Fruit fly (Drosophila melanogaster): ENCODE data around the gene Zaf1.

Gene Zaf1

DNA sequence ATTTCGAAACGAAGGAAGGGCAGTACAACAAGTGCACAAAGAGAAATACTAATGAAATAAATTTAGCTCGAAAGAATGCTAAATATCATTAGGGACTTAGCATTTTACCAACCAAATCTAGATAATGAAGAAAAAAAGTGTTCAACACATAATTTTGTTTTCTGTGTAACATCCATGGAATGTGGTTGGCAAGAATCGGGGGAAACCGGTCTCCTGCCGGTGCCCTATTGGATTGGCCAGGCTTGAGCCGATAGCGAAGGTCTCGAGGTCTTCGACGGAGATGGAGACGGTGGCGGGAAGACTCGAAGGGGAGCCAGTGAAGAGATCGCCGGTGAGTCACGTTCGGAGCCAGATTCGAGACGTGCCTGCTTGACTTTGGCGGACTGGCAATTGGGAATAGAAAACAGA, 32.3 kb upstream of the Zaf1 start (continued):
- TF ChIP-seq CG6854 (GFP tag; optimal IDR thresholded peaks at IDR 0.05) = peak; percentile 69
- peak; percentile 91 for TF ChIP-seq Eip75B (GFP tag; optimal IDR thresholded peaks at IDR 0.05)
- 0 out of 2 replicates have a peak, but pooled peaks have one; percentile 25 for TF ChIP-seq CG11294 (GFP tag; IDR thresholded peaks at IDR 0.05)
- TF ChIP-seq dsx (GFP tag; optimal IDR thresholded peaks at IDR 0.05; ENCODE audit: poor library complexity, severe bottlenecking) = peak; percentile 90
- TF ChIP-seq Gug (GFP tag; IDR thresholded peaks at IDR 0.05) = peak; percentile 57
- peak; percentile 87 for TF ChIP-seq OdsH (GFP tag; optimal IDR thresholded peaks at IDR 0.05)
- peak; percentile 47 for TF ChIP-seq CG6276 (GFP tag; optimal IDR thresholded peaks at IDR 0.05)
- peak; percentile 81 for TF ChIP-seq spab (GFP tag; optimal IDR thresholded peaks at IDR 0.05)
- TF ChIP-seq CG6808 (GFP tag; optimal IDR thresholded peaks at IDR 0.05) = peak; percentile 84
- TF ChIP-seq lz (GFP tag; optimal IDR thresholded peaks at IDR 0.05) = peak; percentile 84
- peak; percentile 67 for TF ChIP-seq CG8119 (GFP tag; IDR thresholded peaks at IDR 0.05)
- TF ChIP-seq fd59A (GFP tag; optimal IDR thresholded peaks at IDR 0.05) = peak; percentile 71
- peak; percentile 91 for TF ChIP-seq Met (GFP tag; optimal IDR thresholded peaks at IDR 0.05)
- TF ChIP-seq Sox15 (GFP tag; optimal IDR thresholded peaks at IDR 0.05) = peak; percentile 62
- TF ChIP-seq CG34406 (GFP tag; optimal IDR thresholded peaks at IDR 0.05) = peak; percentile 83
- TF ChIP-seq CG32006 (GFP tag; optimal IDR thresholded peaks at IDR 0.05) = peak; percentile 69
- TF ChIP-seq CG3919 (GFP tag; optimal IDR thresholded peaks at IDR 0.05) = peak; percentile 91
- peak; percentile 77 for TF ChIP-seq Lpt (GFP tag; optimal IDR thresholded peaks at IDR 0.05)
- TF ChIP-seq CG9139 (GFP tag; optimal IDR thresholded peaks at IDR 0.05) = peak; percentile 76
- peak; percentile 89 for TF ChIP-seq CG6163 (GFP tag; IDR thresholded peaks at IDR 0.05)
- TF ChIP-seq CG31627 (GFP tag; optimal IDR thresholded peaks at IDR 0.05) = peak; percentile 81
- peak; percentile 86 for TF ChIP-seq Ets96B (tag; optimal IDR thresholded peaks at IDR 0.05)
- peak; percentile 90 for TF ChIP-seq Sox14 (GFP tag; optimal IDR thresholded peaks at IDR 0.05)
- peak; percentile 88 for TF ChIP-seq acj6 (GFP tag; optimal IDR thresholded peaks at IDR 0.05)
- TF ChIP-seq Hr38 (GFP tag; optimal IDR thresholded peaks at IDR 0.05) = no peak
- peak; percentile 84 for TF ChIP-seq CG10631 (GFP tag; optimal IDR thresholded peaks at IDR 0.05)
- TF ChIP-seq cyc (GFP tag; optimal IDR thresholded peaks at IDR 0.05) = peak; percentile 88

DNA sequence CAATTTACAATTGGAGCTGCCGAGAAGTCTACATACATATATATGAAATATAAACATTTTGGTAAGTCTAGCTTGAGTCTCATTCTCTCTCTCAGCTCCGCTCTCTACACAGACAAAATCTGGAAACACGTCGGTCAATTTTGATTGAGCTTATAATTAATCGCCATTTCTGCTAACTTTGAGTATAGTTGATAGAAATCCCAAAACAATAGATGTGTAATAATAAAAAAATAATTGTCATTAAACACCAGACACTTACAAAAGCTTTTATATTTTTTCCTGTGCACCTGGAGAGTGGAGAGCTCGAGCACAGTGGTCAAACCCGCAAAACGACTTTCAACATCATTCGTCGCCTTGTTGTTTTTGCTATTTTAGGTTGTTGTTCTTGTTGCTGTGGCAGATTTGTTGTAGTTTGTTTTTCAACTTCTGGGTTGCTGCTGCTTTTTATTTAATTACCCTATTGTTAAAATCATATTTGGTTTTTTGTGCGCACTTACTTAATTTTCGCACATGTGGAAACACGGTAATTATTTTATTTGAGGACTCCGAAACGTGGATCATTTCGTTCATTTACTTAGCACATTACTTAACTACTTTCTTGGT, 31.3 kb upstream of the Zaf1 start:
- TF ChIP-seq Sox15 (GFP tag; optimal IDR thresholded peaks at IDR 0.05) = peak; percentile 98
- TF ChIP-seq CG8119 (GFP tag; IDR thresholded peaks at IDR 0.05) = peak; percentile 99
- peak; percentile 97 for TF ChIP-seq Ets21C (GFP tag; optimal IDR thresholded peaks at IDR 0.05)
- peak; percentile 93 for TF ChIP-seq CG6854 (GFP tag; optimal IDR thresholded peaks at IDR 0.05)
- TF ChIP-seq Eip78C (GFP tag) = peak; percentile 100
- peak; percentile 99 for TF ChIP-seq fd59A (GFP tag; optimal IDR thresholded peaks at IDR 0.05)
- TF ChIP-seq net (GFP tag; optimal IDR thresholded peaks at IDR 0.05) = peak; percentile 99
- TF ChIP-seq cyc (GFP tag; optimal IDR thresholded peaks at IDR 0.05) = peak; percentile 98
- peak; percentile 98 for TF ChIP-seq Hr39 (GFP tag; optimal IDR thresholded peaks at IDR 0.05)
- peak; percentile 99 for TF ChIP-seq Sox102F (GFP tag; optimal IDR thresholded peaks at IDR 0.05)
- TF ChIP-seq esn (GFP tag; optimal IDR thresholded peaks at IDR 0.05) = peak; percentile 99
- peak; percentile 96 for TF ChIP-seq Eip93F (GFP tag; optimal IDR thresholded peaks at IDR 0.05)
- TF ChIP-seq Sox14 (GFP tag; optimal IDR thresholded peaks at IDR 0.05) = peak; percentile 99
- peak; percentile 17 for TF ChIP-seq fkh (GFP tag; optimal IDR thresholded peaks at IDR 0.05)
- peak; percentile 97 for TF ChIP-seq CG9139 (GFP tag; optimal IDR thresholded peaks at IDR 0.05)
- peak; percentile 98 for TF ChIP-seq salr (GFP tag; optimal IDR thresholded peaks at IDR 0.05)
- peak; percentile 99 for TF ChIP-seq CG6276 (GFP tag; optimal IDR thresholded peaks at IDR 0.05)
- peak; percentile 99 for TF ChIP-seq CG3032 (tag; optimal IDR thresholded peaks at IDR 0.05)
- peak; percentile 99 for TF ChIP-seq spab (GFP tag; optimal IDR thresholded peaks at IDR 0.05)
- TF ChIP-seq lz (GFP tag; optimal IDR thresholded peaks at IDR 0.05) = peak; percentile 99
- TF ChIP-seq vri (GFP tag; optimal IDR thresholded peaks at IDR 0.05) = peak; percentile 98
- TF ChIP-seq CG34406 (GFP tag; optimal IDR thresholded peaks at IDR 0.05) = peak; percentile 98
- TF ChIP-seq CG32006 (GFP tag; optimal IDR thresholded peaks at IDR 0.05) = peak; percentile 99
- peak; percentile 99 for TF ChIP-seq Ets96B (tag; optimal IDR thresholded peaks at IDR 0.05)
- TF ChIP-seq fd85E (GFP tag; optimal IDR thresholded peaks at IDR 0.05) = peak; percentile 95
- peak; percentile 99 for TF ChIP-seq Hr4 (GFP tag; optimal IDR thresholded peaks at IDR 0.05)
- TF ChIP-seq Eip75B (GFP tag; optimal IDR thresholded peaks at IDR 0.05) = peak; percentile 99
- TF ChIP-seq dsx (GFP tag; optimal IDR thresholded peaks at IDR 0.05; ENCODE audit: poor library complexity, severe bottlenecking) = peak; percentile 98
- TF ChIP-seq CG4318 (GFP tag; optimal IDR thresholded peaks at IDR 0.05) = peak; percentile 98
- peak; percentile 98 for TF ChIP-seq CG11294 (GFP tag; IDR thresholded peaks at IDR 0.05)
- TF ChIP-seq CG7368 (GFP tag; optimal IDR thresholded peaks at IDR 0.05) = peak; percentile 99
- TF ChIP-seq CG8632 (GFP tag; optimal IDR thresholded peaks at IDR 0.05) = peak; percentile 99
- TF ChIP-seq CG8319 (GFP tag; optimal IDR thresholded peaks at IDR 0.05) = peak; percentile 98
- peak; percentile 98 to 99 for TF ChIP-seq ss (GFP tag; optimal IDR thresholded peaks at IDR 0.05)
- peak; percentile 98 for TF ChIP-seq CG1621 (tag; optimal IDR thresholded peaks at IDR 0.05)
